Worm (Caenorhabditis elegans): ENCODE data around the gene ppm-1.D.

DNA sequence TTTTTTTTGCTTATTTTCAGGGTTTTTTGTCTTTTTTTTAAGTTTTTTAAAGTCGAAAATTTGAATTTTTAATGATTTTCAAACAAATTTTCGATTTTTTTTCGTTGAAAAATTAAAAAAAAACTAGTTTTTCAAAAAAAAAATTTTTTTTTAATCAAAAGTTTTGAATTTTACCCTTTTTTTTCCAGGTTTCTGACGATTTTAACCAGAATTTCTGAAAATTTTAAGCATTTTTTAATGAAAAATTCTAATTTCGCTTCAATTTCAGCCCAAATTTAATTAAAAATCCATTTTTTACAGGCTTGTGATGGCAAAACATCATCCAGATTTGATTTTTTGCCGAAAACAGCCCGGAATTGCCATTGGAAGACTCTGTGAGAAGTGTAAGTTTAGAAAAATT is 11.9 kb downstream of the ppm-1.D start, which contains the start of gene phf-5:
- TF ChIP-seq sea-1 (GFP tag; conservative IDR thresholded peaks at IDR 0.05) (no peak), ama-1 (optimal IDR thresholded peaks at IDR 0.05) (no peak), ceh-13 (GFP tag; optimal IDR thresholded peaks at IDR 0.05) (no peak), ets-7 (tag; optimal IDR thresholded peaks at IDR 0.05) (no peak), tbx-11 (GFP tag; IDR thresholded peaks at IDR 0.05) (no peak), hnd-1 (tag; optimal IDR thresholded peaks at IDR 0.05) (no peak), hmg-4 (GFP tag; optimal IDR thresholded peaks at IDR 0.05) (no peak), tbx-37 (GFP tag; conservative IDR thresholded peaks at IDR 0.05) (no peak), flt-1 (GFP tag; IDR thresholded peaks at IDR 0.05) (no peak), B0310.2 (tag; optimal IDR thresholded peaks at IDR 0.05) (no peak), hmbx-1 (tag; optimal IDR thresholded peaks at IDR 0.05) (no peak)

Measured in whole organism, early embryonic.